Worm (Caenorhabditis elegans) whole organism, L1 larva: ENCODE measurements around the gene Y38C1BA.4.

Experiments
- ama-1 ChIP-seq: fragments of 150-350 bp; optimal IDR thresholded peaks from 2 replicates; lab custom pipeline; 2014
- fkh-10 ChIP-seq: sonication (generic microtip); optimal IDR thresholded peaks from 2 replicates; lab custom pipeline; 2017; ENCODE audit warnings: missing biosample characterization, missing genetic modification reagents, missing genetic modification characterization
- fos-1 ChIP-seq: fragments of 150-350 bp; optimal IDR thresholded peaks from 2 replicates; lab custom pipeline; 2014; ENCODE audit warnings: missing biosample characterization, missing genetic modification characterization
- mdl-1 ChIP-seq, 2 experiments: fragments of 150-350 bp; optimal IDR thresholded peaks; 2 replicates each; lab custom pipeline; 2014 to 2017; ENCODE audit warnings: missing biosample characterization in 2 of 2, missing genetic modification characterization in 2 of 2, inconsistent platforms in 1 of 2
- nhr-76 ChIP-seq: sonication (generic microtip); optimal IDR thresholded peaks from 2 replicates; lab custom pipeline; 2017; ENCODE audit warnings: missing biosample characterization, missing genetic modification characterization
- pax-3 ChIP-seq: fragments of 200-800 bp; sonication (Bioruptor generic); optimal IDR thresholded peaks from 2 replicates; lab custom pipeline; 2018; ENCODE audit warnings: mild to moderate bottlenecking, missing genetic modification characterization, moderate library complexity, missing compliant biosample characterization
- tlp-1 ChIP-seq: fragments of 150-350 bp; optimal IDR thresholded peaks from 2 replicates; lab custom pipeline; 2014; ENCODE audit warnings: missing biosample characterization, missing genetic modification characterization
- unc-62 ChIP-seq: fragments of 150-350 bp; optimal IDR thresholded peaks from 2 replicates; lab custom pipeline; 2014; ENCODE audit warnings: missing biosample characterization, missing genetic modification reagents, missing genetic modification characterization
- ztf-4 ChIP-seq: fragments of 150-350 bp; optimal IDR thresholded peaks from 2 replicates; lab custom pipeline; 2014; ENCODE audit warnings: missing biosample characterization, missing genetic modification characterization

DNA sequence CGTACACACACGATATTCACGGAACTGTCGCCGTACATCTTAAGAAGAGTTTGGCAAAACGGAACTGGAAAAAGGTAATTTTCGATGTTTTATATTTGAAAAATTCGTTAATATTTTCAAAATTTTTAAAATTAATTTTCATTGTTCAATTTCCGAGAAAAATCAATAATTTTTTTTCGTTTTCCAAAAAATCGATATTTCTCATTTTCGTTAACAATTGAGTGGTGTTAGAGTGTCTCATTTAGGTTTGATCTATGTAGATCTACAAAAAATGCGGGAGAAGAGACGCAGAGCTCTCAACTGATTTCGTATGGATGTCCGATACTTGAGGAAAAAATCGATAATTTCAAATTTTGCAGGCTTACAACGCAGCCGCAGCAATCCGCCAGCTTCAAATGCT, 11.5 kb downstream of the Y38C1BA.4 start:
- TF ChIP-seq nhr-76 (no peak), mdl-1 (tag; optimal IDR thresholded peaks at IDR 0.05; lab: Kevin White, UChicago) (no peak), ama-1 (lab: Kevin White, UChicago) (no peak), pax-3 (no peak), tlp-1 (no peak), fos-1 (tag; lab: Kevin White, UChicago) (no peak), ztf-4 (tag; lab: Kevin White, UChicago) (no peak), fkh-10 (GFP tag; lab: Kevin White, UChicago) (no peak), unc-62 (GFP tag; lab: Kevin White, UChicago) (no peak)
